Fruit fly (Drosophila melanogaster): ENCODE data around the gene CG3706.

The CG3706 gene

dm6 chrX:898367-898766 lies 33.9 kb downstream of the CG3706 start:
- TF ChIP-seq h (GFP tag; optimal IDR thresholded peaks at IDR 0.05) (no peak), Rel (GFP tag; optimal IDR thresholded peaks at IDR 0.05) (no peak), Rel (tag; optimal IDR thresholded peaks at IDR 0.05) (no peak), Dif (GFP tag; optimal IDR thresholded peaks at IDR 0.05; ENCODE audit: partially characterized antibody) (no peak), ey (GFP tag; optimal IDR thresholded peaks at IDR 0.05) (no peak), foxo (GFP tag; optimal IDR thresholded peaks at IDR 0.05) (peak in 1 of 2 experiments; percentile 21), dsf (GFP tag; optimal IDR thresholded peaks at IDR 0.05; ENCODE audit: borderline replicate concordance) (no peak), rgr (GFP tag; optimal IDR thresholded peaks at IDR 0.05) (no peak), brk (GFP tag; optimal IDR thresholded peaks at IDR 0.05) (no peak), Dfd (GFP tag; optimal IDR thresholded peaks at IDR 0.05) (no peak), CG9705 (GFP tag; optimal IDR thresholded peaks at IDR 0.05) (no peak), tai (GFP tag; optimal IDR thresholded peaks at IDR 0.05) (no peak), Abd-B (GFP tag; optimal IDR thresholded peaks at IDR 0.05) (no peak), Mio (GFP tag; optimal IDR thresholded peaks at IDR 0.05) (no peak), Jra (GFP tag; optimal IDR thresholded peaks at IDR 0.05) (no peak), br (GFP tag; optimal IDR thresholded peaks at IDR 0.05) (no peak), Hr83 (GFP tag; optimal IDR thresholded peaks at IDR 0.05; ENCODE audit: poor library complexity, severe bottlenecking) (no peak), pan (optimal IDR thresholded peaks at IDR 0.05) (no peak), psq (GFP tag; optimal IDR thresholded peaks at IDR 0.05) (peak; percentile 26), GATAd (GFP tag; optimal IDR thresholded peaks at IDR 0.05) (no peak), Hnf4 (GFP tag; optimal IDR thresholded peaks at IDR 0.05) (no peak), N (GFP tag; optimal IDR thresholded peaks at IDR 0.05) (no peak), fru (GFP tag; optimal IDR thresholded peaks at IDR 0.05) (peak; percentile 26)

dm6 chrX:894182-894581 lies 38.1 kb downstream of the CG3706 start, which contains the start of gene CG11663:
Gene CG11663 (plus strand): TSS chrX:894482.
- no peak for TF ChIP-seq h (GFP tag; optimal IDR thresholded peaks at IDR 0.05)
- TF ChIP-seq OdsH (GFP tag; optimal IDR thresholded peaks at IDR 0.05) = no peak
- TF ChIP-seq usp (GFP tag; optimal IDR thresholded peaks at IDR 0.05) = no peak
- TF ChIP-seq CrebA (GFP tag; optimal IDR thresholded peaks at IDR 0.05; ENCODE audit: borderline replicate concordance) = no peak
- no peak for TF ChIP-seq dsf (GFP tag; optimal IDR thresholded peaks at IDR 0.05; ENCODE audit: borderline replicate concordance)
- no peak for TF ChIP-seq dl (GFP tag; optimal IDR thresholded peaks at IDR 0.05; ENCODE audit: insufficient read depth in 1 of 2, partially characterized antibody in 2 of 2)
- TF ChIP-seq lola (GFP tag; optimal IDR thresholded peaks at IDR 0.05) = no peak
- TF ChIP-seq Myc (optimal IDR thresholded peaks at IDR 0.05) = no peak
- no peak for TF ChIP-seq br (GFP tag; optimal IDR thresholded peaks at IDR 0.05)
- no peak for TF ChIP-seq pan (optimal IDR thresholded peaks at IDR 0.05)
- no peak for TF ChIP-seq N (GFP tag; optimal IDR thresholded peaks at IDR 0.05)
- no peak for TF ChIP-seq rgr (GFP tag; optimal IDR thresholded peaks at IDR 0.05)

All from whole organism, wandering third instar larva.